Fruit fly (Drosophila melanogaster): ENCODE data around the gene MED15.
"Not testable (repeated sequence)": the region's sequence is repeated elsewhere in the genome, so short reads cannot be mapped to it uniquely, and the experiment has no call there.

MED15 gene

dm6 chr2L:440638-441454 lies 32.0 kb upstream of the MED15 start:
- TF ChIP-seq CTCF (optimal IDR thresholded peaks at IDR 0.05) = no peak
- no peak for TF ChIP-seq CG8478 (optimal IDR thresholded peaks at IDR 0.05)

dm6 chr2L:441455-441730 lies 31.4 kb upstream of the MED15 start:
- TF ChIP-seq CG8478 (optimal IDR thresholded peaks at IDR 0.05) (no peak), CTCF (optimal IDR thresholded peaks at IDR 0.05) (no peak)

- no peak for TF ChIP-seq CG8478 (optimal IDR thresholded peaks at IDR 0.05)
- no peak for TF ChIP-seq CTCF (optimal IDR thresholded peaks at IDR 0.05)
Observed at dm6 chr2L:441927-442691, 30.7 kb upstream of the MED15 start.

dm6 chr2L:447124-447523 lies 25.7 kb upstream of the MED15 start:
- TF ChIP-seq CG8478 (optimal IDR thresholded peaks at IDR 0.05) = no peak
- TF ChIP-seq CTCF (optimal IDR thresholded peaks at IDR 0.05) = no peak

dm6 chr2L:451705-452472 lies 20.9 kb upstream of the MED15 start:
- TF ChIP-seq CTCF (optimal IDR thresholded peaks at IDR 0.05) (no peak), CG8478 (optimal IDR thresholded peaks at IDR 0.05) (no peak)

- TF ChIP-seq CG8478 (optimal IDR thresholded peaks at IDR 0.05) = no peak
- TF ChIP-seq CTCF (optimal IDR thresholded peaks at IDR 0.05) = peak in 1 of 2 experiments; percentile 39
Observed at dm6 chr2L:452872-453271, 19.9 kb upstream of the MED15 start, which contains the start of the genes crq and shv. crq (minus strand) TSS chr2L:453024. shv (plus strand) TSS chr2L:453108.

- TF ChIP-seq CG8478, CTCF (optimal IDR thresholded peaks at IDR 0.05): not testable (repeated sequence)
Observed at dm6 chr2L:455274-455673, 17.5 kb upstream of the MED15 start, which contains the start of gene CG4133. CG4133 (plus strand) TSS chr2L:455531.

dm6 chr2L:455738-456137 lies 17.1 kb upstream of the MED15 start:
- TF ChIP-seq CG8478 (optimal IDR thresholded peaks at IDR 0.05) = no peak
- TF ChIP-seq CTCF (optimal IDR thresholded peaks at IDR 0.05) = no peak

- TF ChIP-seq CTCF (optimal IDR thresholded peaks at IDR 0.05) (no peak), CG8478 (optimal IDR thresholded peaks at IDR 0.05) (no peak)
Observed at dm6 chr2L:467683-468082, 5.1 kb upstream of the MED15 start.

- no peak for TF ChIP-seq CTCF (optimal IDR thresholded peaks at IDR 0.05)
- TF ChIP-seq CG8478 (optimal IDR thresholded peaks at IDR 0.05) = no peak
Observed at dm6 chr2L:468745-469358, 4.0 kb upstream of the MED15 start.

- TF ChIP-seq CG8478 (optimal IDR thresholded peaks at IDR 0.05) = no peak
- no peak for TF ChIP-seq CTCF (optimal IDR thresholded peaks at IDR 0.05)
Observed at dm6 chr2L:469912-470311, 2.9 kb upstream of the MED15 start.

dm6 chr2L:470336-470934 lies 2.4 kb upstream of the MED15 start:
- no peak for TF ChIP-seq CG8478 (optimal IDR thresholded peaks at IDR 0.05)
- no peak for TF ChIP-seq CTCF (optimal IDR thresholded peaks at IDR 0.05)

- no peak for TF ChIP-seq CG8478 (optimal IDR thresholded peaks at IDR 0.05)
- TF ChIP-seq CTCF (optimal IDR thresholded peaks at IDR 0.05) = no peak
Observed at dm6 chr2L:471021-471479, 1.8 kb upstream of the MED15 start.

dm6 chr2L:472073-472590 lies 681 bp upstream of the MED15 start, which contains the start of gene CG4297:
CG4297 (minus strand) TSS chr2L:472200.
- TF ChIP-seq CTCF (optimal IDR thresholded peaks at IDR 0.05) (no peak), CG8478 (optimal IDR thresholded peaks at IDR 0.05) (no peak)

Measured in S2 (cell line).